Worm (Caenorhabditis elegans) whole organism, L3 larva: ENCODE results near the gene ZK632.4.
A peak's percentile ranks its signal among the peaks of the same experiment; 100 is the strongest.

Source experiments
- R02D3.7 ChIP-seq: fragments of 150-350 bp; optimal IDR thresholded peaks from 2 replicates; lab custom pipeline; 2014; ENCODE audit warnings: missing biosample characterization, missing genetic modification characterization
- ZK546.5 ChIP-seq: sonication (generic microtip); optimal IDR thresholded peaks from 2 replicates; lab custom pipeline; 2017; ENCODE audit warnings: missing biosample characterization, missing genetic modification characterization
- aly-2 ChIP-seq: fragments of 150-350 bp; optimal IDR thresholded peaks from 2 replicates; lab custom pipeline; 2014; ENCODE audit warnings: missing biosample characterization, missing genetic modification characterization
- ama-1 ChIP-seq: fragments of 150-350 bp; optimal IDR thresholded peaks from 2 replicates; lab custom pipeline; 2018
- ceh-16 ChIP-seq: sonication (generic microtip); optimal IDR thresholded peaks from 2 replicates; lab custom pipeline; 2017; ENCODE audit warnings: missing biosample characterization, missing genetic modification characterization
- ceh-28 ChIP-seq: fragments of 150-350 bp; optimal IDR thresholded peaks from 2 replicates; lab custom pipeline; 2014; ENCODE audit warnings: missing biosample characterization, missing genetic modification reagents, missing genetic modification characterization
- ceh-82 ChIP-seq: fragments of 150-350 bp; optimal IDR thresholded peaks from 2 replicates; lab custom pipeline; 2014; ENCODE audit warnings: missing biosample characterization, missing genetic modification characterization
- ceh-9 ChIP-seq: sonication (generic microtip); optimal IDR thresholded peaks from 2 replicates; lab custom pipeline; 2018; ENCODE audit warnings: missing biosample characterization, missing genetic modification characterization
- daf-12 ChIP-seq: fragments of 150-350 bp; optimal IDR thresholded peaks from 2 replicates; lab custom pipeline; 2014; ENCODE audit warnings: missing biosample characterization, missing genetic modification reagents, missing genetic modification characterization
- egl-27 ChIP-seq: sonication (generic microtip); optimal IDR thresholded peaks from 4 replicates; lab custom pipeline; 2017; ENCODE audit warnings: missing biosample characterization, missing genetic modification reagents, missing genetic modification characterization
- egl-5 ChIP-seq: fragments of 150-350 bp; optimal IDR thresholded peaks from 2 replicates; lab custom pipeline; 2017; ENCODE audit warnings: missing biosample characterization, missing genetic modification reagents, missing genetic modification characterization, inconsistent platforms
- elt-1 ChIP-seq: fragments of 150-350 bp; optimal IDR thresholded peaks from 2 replicates; lab custom pipeline; 2014; ENCODE audit warnings: missing biosample characterization, missing genetic modification characterization
- elt-2 ChIP-seq: sonication (generic microtip); optimal IDR thresholded peaks from 2 replicates; lab custom pipeline; 2016; ENCODE audit warnings: missing genetic modification reagents, mild to moderate bottlenecking, missing genetic modification characterization, missing compliant biosample characterization
- elt-3 ChIP-seq, 3 experiments: fragments of 150-350 bp in 1 of 3; sonication (generic microtip) in 2 of 3; optimal IDR thresholded peaks; 2 replicates in 2 of 3; 4 replicates in 1 of 3; lab custom pipeline; 2014 to 2017; ENCODE audit warnings: missing biosample characterization in 3 of 3, missing genetic modification characterization in 3 of 3
- eor-1 ChIP-seq, 2 experiments: fragments of 150-350 bp; optimal IDR thresholded peaks; 2 replicates each; lab custom pipeline; 2014 to 2018; ENCODE audit warnings: missing biosample characterization in 2 of 2, missing genetic modification characterization in 2 of 2
- fkh-10 ChIP-seq: sonication (generic microtip); optimal IDR thresholded peaks from 2 replicates; lab custom pipeline; 2017; ENCODE audit warnings: missing biosample characterization, missing genetic modification reagents, missing genetic modification characterization
- fkh-2 ChIP-seq: fragments of 150-350 bp; optimal IDR thresholded peaks from 2 replicates; lab custom pipeline; 2014; ENCODE audit warnings: missing biosample characterization, missing genetic modification reagents, missing genetic modification characterization
- fos-1 ChIP-seq: fragments of 150-350 bp; optimal IDR thresholded peaks from 2 replicates; lab custom pipeline; 2014; ENCODE audit warnings: missing biosample characterization, missing genetic modification characterization
- hmg-11 ChIP-seq: sonication (generic microtip); optimal IDR thresholded peaks from 2 replicates; lab custom pipeline; 2016; ENCODE audit warnings: missing genetic modification characterization, missing compliant biosample characterization
- jun-1 ChIP-seq: fragments of 150-350 bp; optimal IDR thresholded peaks from 2 replicates; lab custom pipeline; 2014; ENCODE audit warnings: missing biosample characterization, missing genetic modification reagents, missing genetic modification characterization
- lin-15B ChIP-seq: fragments of 150-350 bp; optimal IDR thresholded peaks from 2 replicates; lab custom pipeline; 2014; ENCODE audit warnings: missing biosample characterization, missing genetic modification characterization
- lin-39 ChIP-seq: fragments of 150-350 bp; optimal IDR thresholded peaks from 2 replicates; lab custom pipeline; 2018; ENCODE audit warnings: missing biosample characterization, missing genetic modification reagents, missing genetic modification characterization
- lsy-12 ChIP-seq: sonication (generic microtip); optimal IDR thresholded peaks from 2 replicates; lab custom pipeline; 2016; ENCODE audit warnings: mild to moderate bottlenecking, missing genetic modification characterization, missing compliant biosample characterization
- mdl-1 ChIP-seq: fragments of 150-350 bp; optimal IDR thresholded peaks from 2 replicates; lab custom pipeline; 2014; ENCODE audit warnings: missing biosample characterization, missing genetic modification characterization
- mml-1 ChIP-seq: fragments of 150-350 bp; sonication (generic microtip); optimal IDR thresholded peaks from 3 replicates; lab custom pipeline; 2014; ENCODE audit warnings: missing biosample characterization, missing genetic modification characterization
- nfya-1 ChIP-seq: sonication (generic microtip); optimal IDR thresholded peaks from 2 replicates; lab custom pipeline; 2017; ENCODE audit warnings: missing genetic modification characterization, mild to moderate bottlenecking, missing compliant biosample characterization, antibody characterized with exemption, moderate library complexity; ENCODE audit not compliant: insufficient read depth
- nhr-11 ChIP-seq: fragments of 150-350 bp; optimal IDR thresholded peaks from 2 replicates; lab custom pipeline; 2014; ENCODE audit warnings: missing biosample characterization, missing genetic modification characterization
- nhr-12 ChIP-seq: fragments of 150-350 bp; optimal IDR thresholded peaks from 2 replicates; lab custom pipeline; 2014; ENCODE audit warnings: missing biosample characterization, missing genetic modification characterization
- nhr-23 ChIP-seq: fragments of 150-350 bp; optimal IDR thresholded peaks from 2 replicates; lab custom pipeline; 2014; ENCODE audit warnings: missing biosample characterization, missing genetic modification reagents, missing genetic modification characterization
- nhr-237 ChIP-seq: fragments of 150-350 bp; optimal IDR thresholded peaks from 2 replicates; lab custom pipeline; 2014; ENCODE audit warnings: missing biosample characterization, missing genetic modification characterization
- nhr-25 ChIP-seq: sonication (generic microtip); optimal IDR thresholded peaks from 2 replicates; lab custom pipeline; 2017; ENCODE audit warnings: missing biosample characterization, missing genetic modification characterization
- nhr-28 ChIP-seq: fragments of 150-350 bp; optimal IDR thresholded peaks from 2 replicates; lab custom pipeline; 2014; ENCODE audit warnings: missing biosample characterization, missing genetic modification characterization
- nhr-43 ChIP-seq: sonication (generic microtip); optimal IDR thresholded peaks from 2 replicates; lab custom pipeline; 2016; ENCODE audit warnings: mild to moderate bottlenecking, missing genetic modification characterization, missing compliant biosample characterization; ENCODE audit not compliant: poor library complexity, severe bottlenecking
- nhr-67 ChIP-seq: fragments of 150-350 bp; optimal IDR thresholded peaks from 2 replicates; lab custom pipeline; 2014; ENCODE audit warnings: missing biosample characterization, missing genetic modification characterization
- nhr-76 ChIP-seq: fragments of 150-350 bp; sonication (generic microtip); optimal IDR thresholded peaks from 5 replicates; lab custom pipeline; 2014; ENCODE audit warnings: missing biosample characterization, missing genetic modification characterization
- nhr-77 ChIP-seq: fragments of 150-350 bp; optimal IDR thresholded peaks from 2 replicates; lab custom pipeline; 2014; ENCODE audit warnings: missing biosample characterization, missing genetic modification characterization
- pha-4 ChIP-seq: fragments of 150-350 bp; optimal IDR thresholded peaks from 2 replicates; lab custom pipeline; 2014; ENCODE audit warnings: missing biosample characterization, missing genetic modification reagents, missing genetic modification characterization
- pqm-1 ChIP-seq: fragments of 150-350 bp; optimal IDR thresholded peaks from 2 replicates; lab custom pipeline; 2017; ENCODE audit warnings: missing biosample characterization, missing genetic modification characterization, inconsistent platforms
- sea-2 ChIP-seq: fragments of 150-350 bp; sonication (generic microtip); optimal IDR thresholded peaks from 4 replicates; lab custom pipeline; 2014; ENCODE audit warnings: missing biosample characterization, missing genetic modification reagents, missing genetic modification characterization
- skn-1 ChIP-seq: fragments of 150-350 bp; optimal IDR thresholded peaks from 2 replicates; lab custom pipeline; 2014; ENCODE audit warnings: missing biosample characterization, missing genetic modification characterization
- snpc-4 ChIP-seq: fragments of 150-350 bp; optimal IDR thresholded peaks from 2 replicates; lab custom pipeline; 2014; ENCODE audit warnings: missing biosample characterization, missing genetic modification characterization
- tbx-2 ChIP-seq: sonication (generic microtip); optimal IDR thresholded peaks from 2 replicates; lab custom pipeline; 2016; ENCODE audit warnings: mild to moderate bottlenecking, missing genetic modification characterization, missing compliant biosample characterization
- unc-39 ChIP-seq: sonication (generic microtip); optimal IDR thresholded peaks from 4 replicates; lab custom pipeline; 2017; ENCODE audit warnings: missing biosample characterization, missing genetic modification characterization
- unc-62 ChIP-seq: fragments of 150-350 bp; sonication (generic microtip); optimal IDR thresholded peaks from 4 replicates; lab custom pipeline; 2014; ENCODE audit warnings: missing biosample characterization, missing genetic modification reagents, missing genetic modification characterization
- zag-1 ChIP-seq: fragments of 150-350 bp; optimal IDR thresholded peaks from 2 replicates; lab custom pipeline; 2014; ENCODE audit warnings: missing biosample characterization, missing genetic modification characterization
- ztf-11 ChIP-seq: fragments of 150-350 bp; optimal IDR thresholded peaks from 2 replicates; lab custom pipeline; 2014; ENCODE audit warnings: missing biosample characterization, missing genetic modification characterization
- ztf-4 ChIP-seq: fragments of 150-350 bp; optimal IDR thresholded peaks from 2 replicates; lab custom pipeline; 2014; ENCODE audit warnings: missing biosample characterization, missing genetic modification characterization

The ZK632.4 gene

ce11 chrIII:9766175-9766574 is 41.1 kb downstream of the ZK632.4 start, which contains the start of gene cbp-1:
cbp-1 (plus strand) TSS chrIII:9766509.
- TF ChIP-seq pqm-1 (tag; lab: Kevin White, UChicago) (no peak), hmg-11 (tag; lab: Kevin White, UChicago) (peak; percentile 18), elt-3 (tag; optimal IDR thresholded peaks at IDR 0.05; lab: Kevin White, UChicago) (no peak), ama-1 (lab: Kevin White, UChicago) (no peak), nhr-77 (tag; lab: Kevin White, UChicago) (no peak), nhr-67 (tag; lab: Kevin White, UChicago) (no peak), nfya-1 (tag; lab: Kevin White, UChicago) (peak; percentile 69), ceh-28 (peak; percentile 83), R02D3.7 (tag; lab: Kevin White, UChicago) (no peak), nhr-11 (tag; lab: Kevin White, UChicago) (no peak), egl-27 (tag; lab: Kevin White, UChicago) (no peak), nhr-23 (peak; percentile 57), lin-39 (peak; percentile 53), fkh-2 (tag; lab: Kevin White, UChicago) (no peak), nhr-76 (no peak), ZK546.5 (tag; lab: Kevin White, UChicago) (no peak), fkh-10 (GFP tag; lab: Kevin White, UChicago) (no peak), daf-12 (tag; lab: Kevin White, UChicago) (peak; percentile 48), skn-1 (tag; lab: Kevin White, UChicago) (no peak), egl-5 (peak; percentile 44), unc-62 (no peak), nhr-25 (peak; percentile 51), pha-4 (tag; lab: Kevin White, UChicago) (peak; percentile 73), zag-1 (tag; lab: Kevin White, UChicago) (no peak)

- TF ChIP-seq nhr-23 (peak; percentile 99), ztf-4 (tag; lab: Kevin White, UChicago) (peak; percentile 95), ztf-11 (tag; lab: Kevin White, UChicago) (no peak), egl-27 (tag; lab: Kevin White, UChicago) (peak; percentile 78), egl-5 (peak; percentile 98), unc-62 (peak; percentile 86), sea-2 (GFP tag; lab: Kevin White, UChicago) (peak; percentile 21), lin-15B (peak; percentile 95), nhr-77 (tag; lab: Kevin White, UChicago) (peak; percentile 77), nhr-11 (tag; lab: Kevin White, UChicago) (peak; percentile 91), ama-1 (lab: Kevin White, UChicago) (peak; percentile 99), pha-4 (tag; lab: Kevin White, UChicago) (peak; percentile 98), snpc-4 (peak; percentile 87), ZK546.5 (tag; lab: Kevin White, UChicago) (peak; percentile 57), nhr-237 (peak; percentile 4), elt-1 (tag; lab: Kevin White, UChicago) (peak; percentile 85), nhr-67 (tag; lab: Kevin White, UChicago) (no peak), lin-39 (peak; percentile 100), hmg-11 (tag; lab: Kevin White, UChicago) (peak; percentile 96), jun-1 (tag; lab: Kevin White, UChicago) (peak; percentile 98), ceh-28 (peak; percentile 90), ceh-16 (tag; lab: Kevin White, UChicago) (no peak), nhr-12 (tag; lab: Kevin White, UChicago) (no peak), fkh-2 (tag; lab: Kevin White, UChicago) (no peak), eor-1 (tag; optimal IDR thresholded peaks at IDR 0.05; lab: Kevin White, UChicago) (no peak), fkh-10 (GFP tag; lab: Kevin White, UChicago) (peak; percentile 66), ceh-9 (tag; lab: Kevin White, UChicago) (no peak), skn-1 (tag; lab: Kevin White, UChicago) (peak; percentile 93), elt-2 (peak; percentile 94), nhr-76 (peak; percentile 37), ceh-82 (tag; lab: Kevin White, UChicago) (peak; percentile 93), lsy-12 (tag; lab: Kevin White, UChicago) (peak; percentile 99), aly-2 (tag; lab: Kevin White, UChicago) (peak; percentile 90), mml-1 (tag; lab: Kevin White, UChicago) (no peak), nfya-1 (tag; lab: Kevin White, UChicago) (peak; percentile 99), nhr-25 (peak; percentile 99), R02D3.7 (tag; lab: Kevin White, UChicago) (peak; percentile 90), pqm-1 (tag; lab: Kevin White, UChicago) (peak; percentile 93), nhr-28 (tag; lab: Kevin White, UChicago) (peak; percentile 16), nhr-43 (peak; percentile 98), unc-39 (tag; lab: Kevin White, UChicago) (peak; percentile 34), elt-3 (tag; optimal IDR thresholded peaks at IDR 0.05; lab: Kevin White, UChicago) (peak in 2 of 3 experiments; percentile 29 to 88), mdl-1 (tag; lab: Kevin White, UChicago) (peak; percentile 92), fos-1 (tag; lab: Kevin White, UChicago) (peak; percentile 92), daf-12 (tag; lab: Kevin White, UChicago) (peak; percentile 70), zag-1 (tag; lab: Kevin White, UChicago) (peak; percentile 60), tbx-2 (tag; lab: Kevin White, UChicago) (peak; percentile 97)
Measured at ce11 chrIII:9765465-9765900, 41.8 kb downstream of the ZK632.4 start.
